Fruit fly (Drosophila melanogaster) whole organism, embryonic: ENCODE results near the gene CG31759.

Experiments used
- ATbp ChIP-seq: fragments of 200-800 bp; sonication (Bioruptor generic); optimal IDR thresholded peaks from 2 replicates; lab custom pipeline; 2017; ENCODE audit warnings: missing biosample characterization, mild to moderate bottlenecking, missing genetic modification characterization, missing genetic modification reagents
- Aef1 ChIP-seq: fragments of 200-800 bp; sonication (Bioruptor generic); IDR thresholded peaks from 3 replicates; pipeline ENCODE4 v1.3.6; 2022; ENCODE audit warnings: missing biosample characterization, missing genetic modification characterization
- Bgb ChIP-seq: fragments of 200-800 bp; sonication (Bioruptor generic); IDR thresholded peaks from 2 replicates; pipeline ENCODE4 v1.3.6; 2022; ENCODE audit warnings: missing biosample characterization, missing genetic modification characterization; ENCODE audit not compliant: partially characterized antibody
- C15 ChIP-seq: fragments of 200-800 bp; sonication (Bioruptor generic); IDR thresholded peaks from 3 replicates; pipeline ENCODE4 v1.3.6; 2022; ENCODE audit warnings: missing biosample characterization, missing genetic modification characterization
- CG10267 ChIP-seq: fragments of 200-800 bp; sonication (Bioruptor generic); optimal IDR thresholded peaks from 2 replicates; lab custom pipeline; 2018; ENCODE audit warnings: missing biosample characterization, mild to moderate bottlenecking, missing genetic modification characterization, moderate library complexity
- CG10274 ChIP-seq: fragments of 200-800 bp; sonication (Bioruptor generic); optimal IDR thresholded peaks from 3 replicates; lab custom pipeline; 2017; ENCODE audit warnings: missing biosample characterization, mild to moderate bottlenecking, missing genetic modification characterization
- CG11247 ChIP-seq: fragments of 200-800 bp; sonication (Bioruptor generic); IDR thresholded peaks from 2 replicates; pipeline ENCODE4 v1.3.6; 2022; ENCODE audit warnings: missing biosample characterization, missing genetic modification characterization
- CG12155 ChIP-seq: fragments of 200-800 bp; sonication (Bioruptor generic); optimal IDR thresholded peaks from 3 replicates; lab custom pipeline; 2016; ENCODE audit warnings: missing biosample characterization, missing genetic modification characterization
- CG12659 ChIP-seq: fragments of 200-800 bp; sonication (Bioruptor generic); optimal IDR thresholded peaks from 3 replicates; lab custom pipeline; 2017; ENCODE audit warnings: mild to moderate bottlenecking, missing biosample characterization, missing genetic modification reagents, missing genetic modification characterization
- CG14014 ChIP-seq: fragments of 200-800 bp; sonication (Bioruptor generic); IDR thresholded peaks from 2 replicates; pipeline ENCODE4 v1.3.6; 2022; ENCODE audit warnings: missing biosample characterization, missing genetic modification characterization
- CG14710 ChIP-seq: fragments of 200-800 bp; sonication (Bioruptor generic); optimal IDR thresholded peaks from 3 replicates; lab custom pipeline; 2019; ENCODE audit warnings: missing biosample characterization, mild to moderate bottlenecking, missing genetic modification characterization, moderate library complexity
- CG15601 ChIP-seq: fragments of 200-800 bp; sonication (Bioruptor generic); optimal IDR thresholded peaks from 3 replicates; lab custom pipeline; 2019; ENCODE audit warnings: missing biosample characterization, mild to moderate bottlenecking, missing genetic modification characterization, moderate library complexity
- CG15696 ChIP-seq: fragments of 200-800 bp; sonication (Bioruptor generic); optimal IDR thresholded peaks from 2 replicates; lab custom pipeline; 2019; ENCODE audit warnings: missing biosample characterization, mild to moderate bottlenecking, missing genetic modification characterization, moderate library complexity
- CG1603 ChIP-seq: fragments of 200-800 bp; sonication (Bioruptor generic); optimal IDR thresholded peaks from 2 replicates; lab custom pipeline; 2019; ENCODE audit warnings: missing biosample characterization, mild to moderate bottlenecking, missing genetic modification characterization, moderate library complexity
- CG2116 ChIP-seq: fragments of 200-800 bp; sonication (Bioruptor generic); optimal IDR thresholded peaks from 3 replicates; lab custom pipeline; 2018; ENCODE audit warnings: missing biosample characterization, mild to moderate bottlenecking, missing genetic modification characterization
- CG43689 ChIP-seq: fragments of 200-800 bp; sonication (Bioruptor generic); IDR thresholded peaks from 2 replicates; pipeline ENCODE4 v1.3.6; 2022; ENCODE audit warnings: missing biosample characterization, missing genetic modification characterization
- CG7556 ChIP-seq: fragments of 200-800 bp; sonication (Bioruptor generic); optimal IDR thresholded peaks from 2 replicates; lab custom pipeline; 2017; ENCODE audit warnings: missing biosample characterization, mild to moderate bottlenecking, missing genetic modification characterization
- CG7987 ChIP-seq: fragments of 200-800 bp; sonication (Bioruptor generic); optimal IDR thresholded peaks from 2 replicates; lab custom pipeline; 2018; ENCODE audit warnings: missing biosample characterization, mild to moderate bottlenecking, missing genetic modification characterization, moderate library complexity
- CkIIα-i1 ChIP-seq: fragments of 200-800 bp; sonication (Bioruptor generic); IDR thresholded peaks from 2 replicates; pipeline ENCODE4 v1.3.6; 2022; ENCODE audit warnings: missing biosample characterization, missing genetic modification characterization
- D ChIP-seq, 2 experiments: fragments of 200-800 bp in 1 of 2; fragments of >200 bp in 1 of 2; sonication (Bioruptor generic) in 1 of 2; optimal IDR thresholded peaks; 2 replicates in 1 of 2; 3 replicates in 1 of 2; lab custom pipeline; 2017; ENCODE audit warnings: mild to moderate bottlenecking in 1 of 2, missing biosample characterization in 1 of 2, missing genetic modification characterization in 1 of 2, missing genetic modification reagents in 1 of 2
- Dll ChIP-seq: fragments of 200-800 bp; sonication (Bioruptor generic); IDR thresholded peaks from 4 replicates; pipeline ENCODE4 v1.3.6; 2022; ENCODE audit warnings: missing biosample characterization, missing genetic modification characterization; ENCODE audit not compliant: partially characterized antibody
- Eip74EF ChIP-seq, 2 experiments: fragments of 200-800 bp in 1 of 2; fragments of >200 bp in 1 of 2; sonication (Bioruptor generic) in 1 of 2; optimal IDR thresholded peaks; 2 replicates each; lab custom pipeline; 2017 to 2019; ENCODE audit warnings: missing biosample characterization in 2 of 2, missing genetic modification characterization in 2 of 2, mild to moderate bottlenecking in 1 of 2, moderate library complexity in 1 of 2
- Ets65A ChIP-seq: fragments of 200-800 bp; sonication (Bioruptor generic); peaks from one replicate; lab custom pipeline; 2016; ENCODE audit warnings: missing biosample characterization, missing genetic modification characterization
- Ets97D ChIP-seq: fragments of 200-800 bp; sonication (Bioruptor generic); optimal IDR thresholded peaks from 3 replicates; lab custom pipeline; 2016; ENCODE audit warnings: missing biosample characterization, missing genetic modification characterization
- H15 ChIP-seq: fragments of 200-800 bp; sonication (Bioruptor generic); IDR thresholded peaks from 3 replicates; pipeline ENCODE4 v1.3.6; 2022; ENCODE audit warnings: missing biosample characterization, missing genetic modification characterization
- Kr ChIP-seq: fragments of 200-800 bp; sonication (Bioruptor generic); optimal IDR thresholded peaks from 2 replicates; lab custom pipeline; 2017; ENCODE audit warnings: missing biosample characterization, mild to moderate bottlenecking, missing genetic modification characterization
- Lhr ChIP-seq: fragments of 200-800 bp; sonication (Bioruptor generic); optimal IDR thresholded peaks from 3 replicates; lab custom pipeline; 2017; ENCODE audit warnings: mild to moderate bottlenecking, missing biosample characterization, missing genetic modification reagents, missing genetic modification characterization
- Meics ChIP-seq: fragments of 200-800 bp; sonication (Bioruptor generic); optimal IDR thresholded peaks from 2 replicates; lab custom pipeline; 2017; ENCODE audit warnings: missing biosample characterization, mild to moderate bottlenecking, missing genetic modification characterization
- Pdp1 ChIP-seq, 2 experiments: fragments of 200-800 bp; sonication (Bioruptor generic); optimal IDR thresholded peaks; 3 replicates each; lab custom pipeline; 2016; ENCODE audit warnings: missing biosample characterization in 2 of 2, missing genetic modification characterization in 2 of 2, mild to moderate bottlenecking in 1 of 2, moderate library complexity in 1 of 2
- Rx ChIP-seq: fragments of 200-800 bp; sonication (Bioruptor generic); IDR thresholded peaks from 2 replicates; pipeline ENCODE4 v1.3.6; 2022; ENCODE audit warnings: missing biosample characterization, missing genetic modification characterization
- Sin3A ChIP-seq: fragments of >200 bp; optimal IDR thresholded peaks from 2 replicates; lab custom pipeline; 2018
- bcd ChIP-seq: fragments of 200-800 bp; sonication (Bioruptor generic); optimal IDR thresholded peaks from 2 replicates; lab custom pipeline; 2017; ENCODE audit warnings: missing biosample characterization, mild to moderate bottlenecking, missing genetic modification characterization
- esg ChIP-seq: fragments of 200-800 bp; sonication (Bioruptor generic); conservative IDR thresholded peaks from 2 replicates; pipeline ENCODE4 v1.3.6; 2022; ENCODE audit warnings: missing biosample characterization, missing genetic modification characterization
- eve ChIP-seq, 2 experiments: fragments of >200 bp; optimal IDR thresholded peaks; 2 replicates each; lab custom pipeline; 2017; ENCODE audit warnings: missing biosample characterization in 2 of 2, missing genetic modification characterization in 2 of 2
- ewg ChIP-seq: fragments of 200-800 bp; sonication (Bioruptor generic); optimal IDR thresholded peaks from 3 replicates; lab custom pipeline; 2017; ENCODE audit warnings: mild to moderate bottlenecking, missing biosample characterization, missing genetic modification reagents, missing genetic modification characterization
- gcm2 ChIP-seq: fragments of 200-800 bp; sonication (Bioruptor generic); optimal IDR thresholded peaks from 2 replicates; lab custom pipeline; 2016; ENCODE audit warnings: missing biosample characterization, missing genetic modification characterization
- hbn ChIP-seq: fragments of 200-800 bp; sonication (Bioruptor generic); IDR thresholded peaks from 2 replicates; pipeline ENCODE4 v1.3.6; 2022; ENCODE audit warnings: missing biosample characterization, missing genetic modification characterization; ENCODE audit not compliant: partially characterized antibody
- insv ChIP-seq, 2 experiments: fragments of 200-800 bp; sonication (Bioruptor generic); optimal IDR thresholded peaks; 3 replicates each; lab custom pipeline; 2016 to 2018; ENCODE audit warnings: missing biosample characterization in 2 of 2, missing genetic modification characterization in 2 of 2
- knrl ChIP-seq: fragments of 200-800 bp; sonication (Bioruptor generic); IDR thresholded peaks from 3 replicates; pipeline ENCODE4 v1.3.6; 2022; ENCODE audit warnings: missing biosample characterization, missing genetic modification characterization; ENCODE audit not compliant: partially characterized antibody
- lilli ChIP-seq: fragments of 200-800 bp; sonication (Bioruptor generic); optimal IDR thresholded peaks from 3 replicates; lab custom pipeline; 2016; ENCODE audit warnings: missing biosample characterization, missing genetic modification characterization
- nerfin-1 ChIP-seq: fragments of 200-800 bp; sonication (Bioruptor generic); optimal IDR thresholded peaks from 3 replicates; lab custom pipeline; 2019; ENCODE audit warnings: missing biosample characterization, mild to moderate bottlenecking, missing genetic modification characterization, moderate library complexity
- nmo ChIP-seq: fragments of 200-800 bp; sonication (Bioruptor generic); optimal IDR thresholded peaks from 2 replicates; lab custom pipeline; 2018; ENCODE audit warnings: missing biosample characterization, mild to moderate bottlenecking, missing genetic modification characterization, moderate library complexity
- phol ChIP-seq: fragments of 200-800 bp; sonication (Bioruptor generic); optimal IDR thresholded peaks from 3 replicates; lab custom pipeline; 2018; ENCODE audit warnings: missing biosample characterization, mild to moderate bottlenecking, missing genetic modification characterization, moderate library complexity
- sens ChIP-seq: fragments of 200-800 bp; sonication (Bioruptor generic); peaks from one replicate; lab custom pipeline; 2016; ENCODE audit warnings: missing biosample characterization, missing genetic modification characterization
- sqz ChIP-seq: fragments of 200-800 bp; sonication (Bioruptor generic); optimal IDR thresholded peaks from 3 replicates; lab custom pipeline; 2018; ENCODE audit warnings: missing biosample characterization, mild to moderate bottlenecking, missing genetic modification characterization
- stwl ChIP-seq: fragments of 200-800 bp; sonication (Bioruptor generic); optimal IDR thresholded peaks from 3 replicates; lab custom pipeline; 2018; ENCODE audit warnings: missing biosample characterization, mild to moderate bottlenecking, missing genetic modification characterization, moderate library complexity
- sug ChIP-seq: fragments of 200-800 bp; optimal IDR thresholded peaks from 2 replicates; lab custom pipeline; 2019; ENCODE audit warnings: missing biosample characterization, mild to moderate bottlenecking, missing genetic modification characterization, moderate library complexity
- toy ChIP-seq: fragments of 200-800 bp; sonication (Bioruptor generic); IDR thresholded peaks from 2 replicates; pipeline ENCODE4 v1.3.6; 2022; ENCODE audit warnings: missing biosample characterization, missing genetic modification characterization
- wek ChIP-seq: fragments of 200-800 bp; sonication (Bioruptor generic); optimal IDR thresholded peaks from 3 replicates; lab custom pipeline; 2018; ENCODE audit warnings: missing biosample characterization, mild to moderate bottlenecking, missing genetic modification characterization, moderate library complexity

The CG31759 gene

dm6 chr2L:12172536-12173234 lies 34.8 kb upstream of the CG31759 start, which contains the start of the genes CG6583 and crok (continued):
- TF ChIP-seq sqz (GFP tag; lab: Kevin White, UChicago) (peak; percentile 36), nerfin-1 (no peak), CG11247 (GFP tag; lab: Robert Waterston, UW) (no peak), hbn (GFP tag; lab: Robert Waterston, UW) (no peak), ewg (peak; percentile 63), CG14014 (GFP tag; lab: Robert Waterston, UW) (no peak), lilli (GFP tag; lab: Kevin White, UChicago) (no peak), CG10267 (tag; lab: Kevin White, UChicago) (peak; percentile 45), nmo (GFP tag; lab: Kevin White, UChicago) (peak; percentile 61), bcd (GFP tag; lab: Kevin White, UChicago) (peak; percentile 12), Bgb (GFP tag; lab: Robert Waterston, UW) (no peak), gcm2 (no peak), Rx (GFP tag; lab: Robert Waterston, UW) (no peak), CG10274 (GFP tag; lab: Kevin White, UChicago) (no peak), Sin3A (lab: Kevin White, UChicago) (peak; percentile 15), phol (tag; lab: Kevin White, UChicago) (peak; percentile 49), Dll (GFP tag; lab: Robert Waterston, UW) (no peak), CG2116 (peak; percentile 51), wek (no peak), knrl (GFP tag; lab: Robert Waterston, UW) (no peak), sens (GFP tag; lab: Kevin White, UChicago) (peak; percentile 50), Ets97D (GFP tag; lab: Kevin White, UChicago) (peak; percentile 24), sug (no peak), CG12659 (peak; percentile 34), CG15696 (tag; lab: Kevin White, UChicago) (no peak), eve (GFP tag; optimal IDR thresholded peaks at IDR 0.05; lab: Kevin White, UChicago) (no peak), CG14710 (tag; lab: Kevin White, UChicago) (peak; percentile 78), D (optimal IDR thresholded peaks at IDR 0.05; lab: Kevin White, UChicago) (no peak), D (GFP tag; optimal IDR thresholded peaks at IDR 0.05; lab: Kevin White, UChicago) (no peak), Eip74EF (GFP tag; optimal IDR thresholded peaks at IDR 0.05; lab: Kevin White, UChicago) (no peak), CG43689 (GFP tag; lab: Robert Waterston, UW) (no peak), Meics (GFP tag; lab: Kevin White, UChicago) (no peak), stwl (tag; lab: Kevin White, UChicago) (peak; percentile 54), CG1603 (peak; percentile 67), CG7987 (no peak), H15 (GFP tag; lab: Robert Waterston, UW) (no peak), CkIIα-i1 (GFP tag; lab: Robert Waterston, UW) (no peak), Pdp1 (GFP tag; optimal IDR thresholded peaks at IDR 0.05; lab: Kevin White, UChicago) (no peak), Lhr (peak; percentile 62), Aef1 (GFP tag; lab: Robert Waterston, UW) (no peak), esg (GFP tag; lab: Robert Waterston, UW) (no peak), CG12155 (GFP tag; lab: Kevin White, UChicago) (peak; percentile 50), Ets65A (GFP tag; lab: Kevin White, UChicago) (peak; percentile 57), CG7556 (GFP tag; lab: Kevin White, UChicago) (no peak), toy (GFP tag; lab: Robert Waterston, UW) (no peak), Kr (GFP tag; lab: Kevin White, UChicago) (no peak), CG15601 (tag; lab: Kevin White, UChicago) (peak; percentile 58), ATbp (no peak), C15 (no peak), insv (GFP tag; optimal IDR thresholded peaks at IDR 0.05; lab: Kevin White, UChicago) (peak in 1 of 2 experiments; percentile 5)
